Worm (Caenorhabditis elegans) whole organism, L4 larva: ENCODE data around the gene F42A10.5.

Source experiments
- D1046.2 ChIP-seq: fragments of 200-800 bp; sonication (Bioruptor generic); IDR thresholded peaks from 2 replicates; pipeline ENCODE4 v1.3.6; 2022; ENCODE audit warnings: missing genetic modification characterization, missing compliant biosample characterization
- F44E2.7 ChIP-seq: fragments of 200-800 bp; sonication (Bioruptor generic); IDR thresholded peaks from 2 replicates; pipeline ENCODE4 v2.1.2; 2022; ENCODE audit warnings: missing genetic modification characterization, missing compliant biosample characterization
- F49E8.2 ChIP-seq: sonication (generic microtip); optimal IDR thresholded peaks from 2 replicates; lab custom pipeline; 2016; ENCODE audit warnings: missing compliant biosample characterization, mild to moderate bottlenecking, missing genetic modification characterization, borderline replicate concordance
- R02D3.7 ChIP-seq: fragments of 150-350 bp; sonication (generic microtip); optimal IDR thresholded peaks from 3 replicates; lab custom pipeline; 2014; ENCODE audit warnings: missing biosample characterization, missing genetic modification characterization
- ama-1 ChIP-seq: fragments of 150-350 bp; optimal IDR thresholded peaks from 2 replicates; lab custom pipeline; 2014; ENCODE audit warnings: inconsistent platforms, mixed read lengths
- attf-4 ChIP-seq: sonication (generic microtip); optimal IDR thresholded peaks from 3 replicates; lab custom pipeline; 2017; ENCODE audit warnings: missing biosample characterization, missing genetic modification characterization
- ceh-28 ChIP-seq: fragments of 150-350 bp; optimal IDR thresholded peaks from 2 replicates; lab custom pipeline; 2014; ENCODE audit warnings: missing biosample characterization, missing genetic modification reagents, missing genetic modification characterization
- ceh-62 ChIP-seq: sonication (generic microtip); optimal IDR thresholded peaks from 2 replicates; lab custom pipeline; 2017; ENCODE audit warnings: missing biosample characterization, missing genetic modification characterization
- cey-2 ChIP-seq: sonication (generic microtip); optimal IDR thresholded peaks from 3 replicates; lab custom pipeline; 2017; ENCODE audit warnings: missing genetic modification characterization, mild to moderate bottlenecking, missing compliant biosample characterization, antibody characterized with exemption, borderline replicate concordance; ENCODE audit not compliant: insufficient read depth
- daf-16 ChIP-seq, 3 experiments: sonication (generic microtip); optimal IDR thresholded peaks; 2 replicates each; lab custom pipeline; 2016 to 2017; ENCODE audit warnings: missing genetic modification characterization in 3 of 3, missing genetic modification reagents in 3 of 3, mild to moderate bottlenecking in 2 of 3, missing compliant biosample characterization in 2 of 3, missing biosample characterization in 1 of 3, moderate library complexity in 1 of 3
- daf-19 ChIP-seq: fragments of 200-800 bp; sonication (Bioruptor generic); conservative IDR thresholded peaks from 2 replicates; pipeline ENCODE4 v1.3.6; 2022; ENCODE audit warnings: missing genetic modification characterization, missing compliant biosample characterization
- dmd-6 ChIP-seq: fragments of 200-800 bp; sonication (Bioruptor generic); IDR thresholded peaks from 2 replicates; pipeline ENCODE4 v1.3.6; 2022; ENCODE audit warnings: missing genetic modification reagents, missing genetic modification characterization, missing compliant biosample characterization
- dmd-9 ChIP-seq: fragments of 200-800 bp; sonication (Bioruptor generic); IDR thresholded peaks from 2 replicates; pipeline ENCODE4 v1.3.6; 2022; ENCODE audit warnings: missing genetic modification reagents, missing genetic modification characterization, missing compliant biosample characterization
- dpl-1 ChIP-seq: fragments of 150-350 bp; optimal IDR thresholded peaks from 2 replicates; lab custom pipeline; 2014; ENCODE audit warnings: missing biosample characterization, missing genetic modification reagents, missing genetic modification characterization
- duxl-1 ChIP-seq: sonication (generic microtip); optimal IDR thresholded peaks from 2 replicates; lab custom pipeline; 2016; ENCODE audit warnings: mild to moderate bottlenecking, missing genetic modification characterization, moderate library complexity, missing compliant biosample characterization; ENCODE audit not compliant: poor library complexity
- egl-27 ChIP-seq: sonication (generic microtip); optimal IDR thresholded peaks from 3 replicates; lab custom pipeline; 2017; ENCODE audit warnings: missing biosample characterization, missing genetic modification reagents, missing genetic modification characterization
- egl-43 ChIP-seq: fragments of 200-800 bp; sonication (Bioruptor generic); IDR thresholded peaks from 2 replicates; pipeline ENCODE4 v1.3.6; 2022; ENCODE audit warnings: missing genetic modification reagents, missing genetic modification characterization, missing compliant biosample characterization
- hlh-11 ChIP-seq: fragments of 200-800 bp; sonication (Bioruptor generic); optimal IDR thresholded peaks from 2 replicates; lab custom pipeline; 2018; ENCODE audit warnings: mild to moderate bottlenecking, missing genetic modification characterization, missing compliant biosample characterization
- jun-1 ChIP-seq: fragments of 150-350 bp; optimal IDR thresholded peaks from 2 replicates; lab custom pipeline; 2014; ENCODE audit warnings: missing biosample characterization, missing genetic modification reagents, missing genetic modification characterization
- lin-1 ChIP-seq: fragments of 200-800 bp; sonication (Bioruptor generic); IDR thresholded peaks from 2 replicates; pipeline ENCODE4 v1.3.6; 2022; ENCODE audit warnings: missing genetic modification reagents, missing genetic modification characterization, missing compliant biosample characterization
- lin-13 ChIP-seq: fragments of 150-350 bp; optimal IDR thresholded peaks from 2 replicates; lab custom pipeline; 2014; ENCODE audit warnings: missing biosample characterization, missing genetic modification reagents, missing genetic modification characterization
- lin-15B ChIP-seq: fragments of 150-350 bp; sonication (generic microtip); optimal IDR thresholded peaks from 3 replicates; lab custom pipeline; 2014; ENCODE audit warnings: missing biosample characterization, missing genetic modification characterization
- lin-29 ChIP-seq: fragments of 200-800 bp; sonication (Bioruptor generic); IDR thresholded peaks from 2 replicates; pipeline ENCODE4 v1.3.6; 2022; ENCODE audit warnings: missing genetic modification reagents, missing genetic modification characterization, missing compliant biosample characterization
- lin-39 ChIP-seq: fragments of 150-350 bp; optimal IDR thresholded peaks from 2 replicates; lab custom pipeline; 2014; ENCODE audit warnings: missing biosample characterization, missing genetic modification reagents, missing genetic modification characterization
- lsy-2 ChIP-seq, 2 experiments: fragments of 150-350 bp in 1 of 2; sonication (generic microtip) in 1 of 2; optimal IDR thresholded peaks; 2 replicates each; lab custom pipeline; 2014 to 2017; ENCODE audit warnings: missing biosample characterization in 2 of 2, missing genetic modification characterization in 2 of 2
- madf-5 ChIP-seq, 2 experiments: fragments of 200-800 bp; sonication (Bioruptor generic); IDR thresholded peaks; 2 replicates each; pipeline ENCODE4 v1.3.6; 2022; ENCODE audit warnings: missing compliant biosample characterization in 2 of 2, missing genetic modification characterization in 2 of 2
- mdt-29 ChIP-seq: fragments of 200-800 bp; sonication (Bioruptor generic); IDR thresholded peaks from 2 replicates; pipeline ENCODE4 v1.3.6; 2022; ENCODE audit warnings: missing genetic modification reagents, missing genetic modification characterization, missing compliant biosample characterization
- mep-1 ChIP-seq: fragments of 150-350 bp; sonication (generic microtip); optimal IDR thresholded peaks from 3 replicates; lab custom pipeline; 2014; ENCODE audit warnings: missing biosample characterization, missing genetic modification characterization
- mes-2 ChIP-seq: sonication (generic microtip); optimal IDR thresholded peaks from 2 replicates; lab custom pipeline; 2016; ENCODE audit warnings: missing genotype, mild to moderate bottlenecking, missing genetic modification characterization, missing compliant biosample characterization; ENCODE audit not compliant: poor library complexity, severe bottlenecking
- mxl-2 ChIP-seq: fragments of 200-800 bp; sonication (Bioruptor generic); conservative IDR thresholded peaks from 2 replicates; pipeline ENCODE4 v1.3.6; 2022; ENCODE audit warnings: missing genetic modification reagents, missing genetic modification characterization, missing compliant biosample characterization
- nhr-10 ChIP-seq: fragments of 150-350 bp; optimal IDR thresholded peaks from 2 replicates; lab custom pipeline; 2014; ENCODE audit warnings: missing biosample characterization, missing genetic modification characterization
- nhr-102 ChIP-seq: sonication (generic microtip); optimal IDR thresholded peaks from 2 replicates; lab custom pipeline; 2016; ENCODE audit warnings: mild to moderate bottlenecking, missing genetic modification characterization, moderate library complexity, missing compliant biosample characterization
- nhr-11 ChIP-seq: fragments of 150-350 bp; optimal IDR thresholded peaks from 2 replicates; lab custom pipeline; 2014; ENCODE audit warnings: missing biosample characterization, missing genetic modification characterization
- nhr-42 ChIP-seq: fragments of 200-800 bp; sonication (Bioruptor generic); IDR thresholded peaks from 2 replicates; pipeline ENCODE4 v1.3.6; 2022; ENCODE audit warnings: missing genetic modification characterization, missing compliant biosample characterization
- nhr-6 ChIP-seq: fragments of 150-350 bp; optimal IDR thresholded peaks from 2 replicates; lab custom pipeline; 2014; ENCODE audit warnings: missing biosample characterization, missing genetic modification characterization
- nhr-76 ChIP-seq: fragments of 150-350 bp; optimal IDR thresholded peaks from 2 replicates; lab custom pipeline; 2014; ENCODE audit warnings: missing biosample characterization, missing genetic modification characterization
- php-3 ChIP-seq: fragments of 200-800 bp; sonication (Bioruptor generic); IDR thresholded peaks from 2 replicates; pipeline ENCODE4 v1.3.6; 2022; ENCODE audit warnings: missing genetic modification reagents, missing genetic modification characterization, missing compliant biosample characterization
- pqm-1 ChIP-seq: sonication (generic microtip); optimal IDR thresholded peaks from 2 replicates; lab custom pipeline; 2017; ENCODE audit warnings: missing biosample characterization, missing genetic modification characterization
- rbr-2 ChIP-seq: sonication (generic microtip); optimal IDR thresholded peaks from 2 replicates; lab custom pipeline; 2016; ENCODE audit warnings: missing genotype, missing genetic modification characterization, missing compliant biosample characterization
- saeg-2 ChIP-seq: fragments of 200-800 bp; sonication (Bioruptor generic); IDR thresholded peaks from 2 replicates; pipeline ENCODE4 v1.3.6; 2022; ENCODE audit warnings: missing genetic modification reagents, missing genetic modification characterization, missing compliant biosample characterization
- sdz-12 ChIP-seq: fragments of 200-800 bp; sonication (Bioruptor generic); optimal IDR thresholded peaks from 2 replicates; lab custom pipeline; 2018; ENCODE audit warnings: mild to moderate bottlenecking, missing genetic modification characterization, missing compliant biosample characterization
- skn-1 ChIP-seq: fragments of 150-350 bp; optimal IDR thresholded peaks from 2 replicates; lab custom pipeline; 2014; ENCODE audit warnings: missing biosample characterization, missing genetic modification characterization
- spr-1 ChIP-seq: sonication (generic microtip); optimal IDR thresholded peaks from 2 replicates; lab custom pipeline; 2016; ENCODE audit warnings: mild to moderate bottlenecking, missing genetic modification characterization, missing compliant biosample characterization
- unc-62 ChIP-seq, 3 experiments: fragments of 150-350 bp in 1 of 3; sonication (generic microtip); optimal IDR thresholded peaks in 2 of 3; peaks in 1 of 3; 1 replicate in 1 of 3; 2 replicates in 2 of 3; lab custom pipeline; 2014 to 2017; ENCODE audit warnings: missing biosample characterization in 3 of 3, missing genetic modification characterization in 3 of 3, missing genetic modification reagents in 3 of 3, missing genotype in 1 of 3
- vab-7 ChIP-seq: fragments of 200-800 bp; sonication (Bioruptor generic); IDR thresholded peaks from 2 replicates; pipeline ENCODE4 v1.3.6; 2022; ENCODE audit warnings: missing genetic modification reagents, missing genetic modification characterization, missing compliant biosample characterization
- zfp-2 ChIP-seq: sonication (generic microtip); optimal IDR thresholded peaks from 2 replicates; lab custom pipeline; 2016; ENCODE audit warnings: mild to moderate bottlenecking, missing genetic modification characterization, missing compliant biosample characterization
- zip-11 ChIP-seq: fragments of 200-800 bp; sonication (Bioruptor generic); IDR thresholded peaks from 2 replicates; pipeline ENCODE4 v1.3.6; 2022; ENCODE audit warnings: missing genetic modification characterization, missing compliant biosample characterization
- ztf-11 ChIP-seq: fragments of 150-350 bp; optimal IDR thresholded peaks from 2 replicates; lab custom pipeline; 2014; ENCODE audit warnings: missing biosample characterization, missing genetic modification characterization

The F42A10.5 gene

DNA sequence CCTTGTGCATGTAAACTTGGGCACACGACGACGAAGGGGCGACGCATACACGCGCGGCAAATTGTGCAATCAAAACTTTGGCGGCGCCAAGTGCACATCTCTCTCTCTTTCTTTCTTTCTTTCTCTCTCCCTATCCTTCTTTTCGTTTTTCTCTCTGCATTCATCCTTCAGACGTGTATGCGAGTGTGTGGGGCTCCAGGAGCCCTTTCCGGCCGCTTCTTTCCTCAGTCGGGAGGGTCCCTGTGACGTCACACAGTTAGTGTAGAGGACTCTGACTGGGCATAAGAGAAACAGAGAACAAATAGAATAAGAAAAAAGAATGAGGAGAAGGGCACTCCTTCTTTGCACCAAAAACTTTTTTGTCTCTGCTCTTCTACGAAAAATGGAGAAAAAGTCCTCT, 35.8 kb downstream of the F42A10.5 start (continued):
- TF ChIP-seq nhr-11 (tag; lab: Kevin White, UChicago): no peak
- TF ChIP-seq R02D3.7 (tag; lab: Kevin White, UChicago): no peak
- TF ChIP-seq spr-1: no peak
- peak; percentile 58 for TF ChIP-seq mes-2
- no peak for TF ChIP-seq F44E2.7 (GFP tag; lab: Robert Waterston, UW)
- no peak for TF ChIP-seq D1046.2 (GFP tag; lab: Robert Waterston, UW)
- TF ChIP-seq dmd-9 (GFP tag; lab: Robert Waterston, UW): 0 out of 2 replicates have a peak, but pooled peaks have one; percentile 4
- no peak for TF ChIP-seq skn-1 (tag; lab: Kevin White, UChicago)
- no peak for TF ChIP-seq attf-4
- no peak for TF ChIP-seq ceh-62 (tag; lab: Kevin White, UChicago)
- TF ChIP-seq hlh-11 (tag; lab: Kevin White, UChicago): peak; percentile 61
- TF ChIP-seq nhr-6: no peak
- no peak for TF ChIP-seq jun-1 (tag; lab: Kevin White, UChicago)
- no peak for TF ChIP-seq nhr-76
- TF ChIP-seq ama-1 (lab: Kevin White, UChicago): no peak
- TF ChIP-seq saeg-2 (GFP tag; lab: Robert Waterston, UW): 0 out of 2 replicates have a peak, but pooled peaks have one; percentile 6
- peak in 1 of 2 experiments; percentile 90 for TF ChIP-seq unc-62 (GFP tag; optimal IDR thresholded peaks at IDR 0.05 in 1 of 2; lab: Kevin White, UChicago)
- TF ChIP-seq unc-62 (tag; optimal IDR thresholded peaks at IDR 0.05; lab: Kevin White, UChicago): no peak
- TF ChIP-seq ceh-28 (tag; lab: Kevin White, UChicago): no peak
- TF ChIP-seq ztf-11 (tag; lab: Kevin White, UChicago): no peak
- no peak for TF ChIP-seq pqm-1 (tag; lab: Kevin White, UChicago)
- TF ChIP-seq madf-5 (GFP tag; IDR thresholded peaks at IDR 0.05; lab: Robert Waterston, UW): no peak
- TF ChIP-seq vab-7: no peak
- TF ChIP-seq dpl-1 (GFP tag; lab: Kevin White, UChicago): no peak
- TF ChIP-seq nhr-102: no peak
- peak; percentile 82 for TF ChIP-seq egl-43 (GFP tag; lab: Robert Waterston, UW)
- TF ChIP-seq dmd-6 (GFP tag; lab: Robert Waterston, UW): peak; percentile 49
- TF ChIP-seq daf-16 (GFP tag; optimal IDR thresholded peaks at IDR 0.05; lab: Kevin White, UChicago): no peak
- TF ChIP-seq daf-16 (tag; optimal IDR thresholded peaks at IDR 0.05; lab: Kevin White, UChicago): no peak
- TF ChIP-seq lin-15B (tag; lab: Kevin White, UChicago): no peak
- TF ChIP-seq cey-2 (tag; lab: Kevin White, UChicago): no peak
- TF ChIP-seq zfp-2: no peak
- TF ChIP-seq egl-27 (tag; lab: Kevin White, UChicago): no peak
- TF ChIP-seq, all 104 proteins: peak for 26

DNA sequence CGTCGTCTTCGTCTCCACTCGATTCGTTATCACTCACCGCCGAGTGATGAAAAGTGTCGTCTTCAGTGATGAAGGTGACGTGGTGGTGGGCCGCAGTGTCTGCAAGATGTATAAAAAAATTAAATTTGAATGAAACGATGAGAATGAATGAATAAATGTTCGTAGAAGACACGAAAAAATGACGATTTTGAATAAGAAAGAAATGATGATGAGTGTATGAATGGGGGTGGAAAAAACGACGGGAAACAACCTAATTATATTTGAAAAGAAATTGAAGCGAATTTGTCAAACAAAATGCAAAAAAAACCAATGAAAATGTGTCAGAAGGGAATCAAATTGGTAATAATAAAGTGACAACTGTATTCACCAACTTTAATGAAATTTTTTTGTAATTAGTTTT, 37.1 kb downstream of the F42A10.5 start, which contains the start of gene mvk-1:
Gene mvk-1, minus strand, starts transcription at position 101 of the 400 bp plus-strand sequence.
- TF ChIP-seq zfp-2 (no peak), mes-2 (no peak), lsy-2 (tag; optimal IDR thresholded peaks at IDR 0.05; lab: Kevin White, UChicago) (no peak), dpl-1 (GFP tag; lab: Kevin White, UChicago) (no peak), mdt-29 (GFP tag; lab: Robert Waterston, UW) (no peak)

- TF ChIP-seq dmd-6 (GFP tag; lab: Robert Waterston, UW): no peak
- TF ChIP-seq daf-19 (GFP tag; lab: Robert Waterston, UW): no peak
- TF ChIP-seq php-3 (GFP tag; lab: Robert Waterston, UW): no peak
- TF ChIP-seq F49E8.2 (tag; lab: Kevin White, UChicago): no peak
- peak; percentile 29; the same call in 1 of the 2 replicates for TF ChIP-seq egl-43 (GFP tag; lab: Robert Waterston, UW)
- TF ChIP-seq duxl-1 (tag; lab: Kevin White, UChicago): no peak
- no peak for TF ChIP-seq egl-27 (tag; lab: Kevin White, UChicago)
- no peak for TF ChIP-seq madf-5 (GFP tag; IDR thresholded peaks at IDR 0.05; lab: Robert Waterston, UW)
- no peak for TF ChIP-seq lin-1 (GFP tag; lab: Robert Waterston, UW)
- no peak for TF ChIP-seq nhr-10 (tag; lab: Kevin White, UChicago)
- no peak for TF ChIP-seq zfp-2
- peak; percentile 18 for TF ChIP-seq rbr-2 (tag; lab: Kevin White, UChicago)
- no peak for TF ChIP-seq nhr-42 (GFP tag; lab: Robert Waterston, UW)
- TF ChIP-seq nhr-6: no peak
- TF ChIP-seq dmd-9 (GFP tag; lab: Robert Waterston, UW): no peak
- no peak for TF ChIP-seq spr-1
- no peak for TF ChIP-seq zip-11
- TF ChIP-seq mep-1: peak; percentile 69
- TF ChIP-seq lin-13 (GFP tag; lab: Kevin White, UChicago): no peak
- no peak for TF ChIP-seq mxl-2
- no peak for TF ChIP-seq sdz-12
- no peak for TF ChIP-seq lin-29 (GFP tag; lab: Robert Waterston, UW)
- TF ChIP-seq lin-39 (tag; lab: Kevin White, UChicago): no peak
Observed at ce11 chrIII:6135211-6135610, 38.1 kb downstream of the F42A10.5 start.
